Worm (Caenorhabditis elegans) whole organism, L4 larva: Measurements from ENCODE around the gene efk-1.
"Not testable (repeated sequence)": the region's sequence is repeated elsewhere in the genome, so short reads cannot be mapped to it uniquely, and the experiment has no call there.

Source experiments
- F10B5.3 ChIP-seq: sonication (generic microtip); optimal IDR thresholded peaks from 2 replicates; lab custom pipeline; 2016; ENCODE audit warnings: mild to moderate bottlenecking, missing genetic modification characterization, missing compliant biosample characterization
- F37D6.2 ChIP-seq: sonication (generic microtip); optimal IDR thresholded peaks from 2 replicates; lab custom pipeline; 2016; ENCODE audit warnings: mild to moderate bottlenecking, missing genetic modification characterization, missing compliant biosample characterization
- F49E8.2 ChIP-seq: sonication (generic microtip); optimal IDR thresholded peaks from 2 replicates; lab custom pipeline; 2016; ENCODE audit warnings: missing compliant biosample characterization, mild to moderate bottlenecking, missing genetic modification characterization, borderline replicate concordance
- T20F7.1 ChIP-seq: fragments of 200-800 bp; sonication (Bioruptor generic); optimal IDR thresholded peaks from 2 replicates; lab custom pipeline; 2018; ENCODE audit warnings: mild to moderate bottlenecking, missing genetic modification characterization, missing compliant biosample characterization
- T26A8.4 ChIP-seq: fragments of 200-800 bp; sonication (Bioruptor generic); IDR thresholded peaks from 2 replicates; pipeline ENCODE4 v1.3.6; 2022; ENCODE audit warnings: missing genetic modification characterization, missing compliant biosample characterization
- Y5F2A.4 ChIP-seq: fragments of 200-800 bp; sonication (Bioruptor generic); optimal IDR thresholded peaks from 2 replicates; lab custom pipeline; 2018; ENCODE audit warnings: mild to moderate bottlenecking, missing genetic modification characterization, missing compliant biosample characterization
- aha-1 ChIP-seq: fragments of 150-350 bp; peaks from one replicate; lab custom pipeline; 2014; ENCODE audit warnings: missing biosample characterization, missing genetic modification characterization
- ceh-20 ChIP-seq: fragments of 200-800 bp; sonication (Bioruptor generic); IDR thresholded peaks from 2 replicates; pipeline ENCODE4 v1.3.6; 2022; ENCODE audit warnings: missing genetic modification reagents, missing genetic modification characterization, missing compliant biosample characterization
- ceh-62 ChIP-seq: sonication (generic microtip); optimal IDR thresholded peaks from 2 replicates; lab custom pipeline; 2017; ENCODE audit warnings: missing biosample characterization, missing genetic modification characterization
- ctbp-1 ChIP-seq: fragments of 200-800 bp; sonication (Bioruptor generic); IDR thresholded peaks from 2 replicates; pipeline ENCODE4 v1.3.6; 2022; ENCODE audit warnings: missing genetic modification reagents, missing genetic modification characterization, missing compliant biosample characterization
- dmd-6 ChIP-seq: fragments of 200-800 bp; sonication (Bioruptor generic); IDR thresholded peaks from 2 replicates; pipeline ENCODE4 v1.3.6; 2022; ENCODE audit warnings: missing genetic modification reagents, missing genetic modification characterization, missing compliant biosample characterization
- dmd-8 ChIP-seq: fragments of 200-800 bp; sonication (Bioruptor generic); IDR thresholded peaks from 2 replicates; pipeline ENCODE4 v1.3.6; 2022; ENCODE audit warnings: missing genetic modification characterization, missing compliant biosample characterization
- dmd-9 ChIP-seq: fragments of 200-800 bp; sonication (Bioruptor generic); IDR thresholded peaks from 2 replicates; pipeline ENCODE4 v1.3.6; 2022; ENCODE audit warnings: missing genetic modification reagents, missing genetic modification characterization, missing compliant biosample characterization
- dve-1 ChIP-seq: sonication (generic microtip); optimal IDR thresholded peaks from 2 replicates; lab custom pipeline; 2017; ENCODE audit warnings: antibody characterized with exemption, mild to moderate bottlenecking, missing genetic modification characterization, missing compliant biosample characterization; ENCODE audit not compliant: insufficient read depth
- fkh-10 ChIP-seq: fragments of 150-350 bp; optimal IDR thresholded peaks from 2 replicates; lab custom pipeline; 2014; ENCODE audit warnings: missing biosample characterization, missing genetic modification reagents, missing genetic modification characterization
- gei-8 ChIP-seq: fragments of 200-800 bp; sonication (Bioruptor generic); optimal IDR thresholded peaks from 2 replicates; lab custom pipeline; 2018; ENCODE audit warnings: mild to moderate bottlenecking, missing genetic modification characterization, missing compliant biosample characterization
- hif-1 ChIP-seq, 2 experiments: sonication (generic microtip); optimal IDR thresholded peaks; 2 replicates each; lab custom pipeline; 2016 to 2017; ENCODE audit warnings: missing compliant biosample characterization in 2 of 2, missing genetic modification characterization in 2 of 2, missing genetic modification reagents in 2 of 2, missing genotype in 2 of 2, mild to moderate bottlenecking in 1 of 2
- hlh-11 ChIP-seq: fragments of 200-800 bp; sonication (Bioruptor generic); optimal IDR thresholded peaks from 2 replicates; lab custom pipeline; 2018; ENCODE audit warnings: mild to moderate bottlenecking, missing genetic modification characterization, missing compliant biosample characterization
- hlh-30 ChIP-seq: sonication (generic microtip); optimal IDR thresholded peaks from 2 replicates; lab custom pipeline; 2017; ENCODE audit warnings: antibody characterized with exemption, mild to moderate bottlenecking, missing genetic modification characterization, missing compliant biosample characterization; ENCODE audit not compliant: insufficient read depth
- hmg-1.1 ChIP-seq: fragments of 200-800 bp; sonication (Bioruptor generic); IDR thresholded peaks from 2 replicates; pipeline ENCODE4 v1.3.6; 2022; ENCODE audit warnings: missing genetic modification reagents, missing genetic modification characterization, missing compliant biosample characterization
- lin-1 ChIP-seq: fragments of 200-800 bp; sonication (Bioruptor generic); IDR thresholded peaks from 2 replicates; pipeline ENCODE4 v1.3.6; 2022; ENCODE audit warnings: missing genetic modification reagents, missing genetic modification characterization, missing compliant biosample characterization
- lin-38 ChIP-seq: fragments of 200-800 bp; sonication (Bioruptor generic); IDR thresholded peaks from 2 replicates; pipeline ENCODE4 v1.3.6; 2022; ENCODE audit warnings: missing genetic modification reagents, missing genetic modification characterization, missing compliant biosample characterization
- lsy-2 ChIP-seq, 2 experiments: fragments of 150-350 bp in 1 of 2; sonication (generic microtip) in 1 of 2; optimal IDR thresholded peaks; 2 replicates each; lab custom pipeline; 2014 to 2017; ENCODE audit warnings: missing biosample characterization in 2 of 2, missing genetic modification characterization in 2 of 2
- madf-5 ChIP-seq, 2 experiments: fragments of 200-800 bp; sonication (Bioruptor generic); IDR thresholded peaks; 2 replicates each; pipeline ENCODE4 v1.3.6; 2022; ENCODE audit warnings: missing compliant biosample characterization in 2 of 2, missing genetic modification characterization in 2 of 2
- madf-9 ChIP-seq: fragments of 200-800 bp; sonication (Bioruptor generic); conservative IDR thresholded peaks from 2 replicates; pipeline ENCODE4 v1.3.6; 2022; ENCODE audit warnings: missing genetic modification reagents, missing genetic modification characterization, missing compliant biosample characterization
- mep-1 ChIP-seq: fragments of 150-350 bp; sonication (generic microtip); optimal IDR thresholded peaks from 3 replicates; lab custom pipeline; 2014; ENCODE audit warnings: missing biosample characterization, missing genetic modification characterization
- mxl-3 ChIP-seq: fragments of 200-800 bp; sonication (Bioruptor generic); optimal IDR thresholded peaks from 2 replicates; lab custom pipeline; 2018; ENCODE audit warnings: mild to moderate bottlenecking, missing genetic modification characterization, missing compliant biosample characterization
- nhr-102 ChIP-seq: sonication (generic microtip); optimal IDR thresholded peaks from 2 replicates; lab custom pipeline; 2016; ENCODE audit warnings: mild to moderate bottlenecking, missing genetic modification characterization, moderate library complexity, missing compliant biosample characterization
- nhr-111 ChIP-seq: fragments of 200-800 bp; sonication (Bioruptor generic); optimal IDR thresholded peaks from 2 replicates; lab custom pipeline; 2018; ENCODE audit warnings: mild to moderate bottlenecking, missing genetic modification characterization, missing compliant biosample characterization
- nhr-28 ChIP-seq: fragments of 150-350 bp; optimal IDR thresholded peaks from 2 replicates; lab custom pipeline; 2014; ENCODE audit warnings: missing biosample characterization, missing genetic modification characterization
- nhr-42 ChIP-seq: fragments of 200-800 bp; sonication (Bioruptor generic); IDR thresholded peaks from 2 replicates; pipeline ENCODE4 v1.3.6; 2022; ENCODE audit warnings: missing genetic modification characterization, missing compliant biosample characterization
- nhr-48 ChIP-seq: sonication (generic microtip); optimal IDR thresholded peaks from 2 replicates; lab custom pipeline; 2016; ENCODE audit warnings: mild to moderate bottlenecking, missing genetic modification characterization, missing compliant biosample characterization
- pha-4 ChIP-seq, 2 experiments: fragments of 150-350 bp in 1 of 2; fragments of 200-800 bp in 1 of 2; sonication (Bioruptor generic) in 1 of 2; IDR thresholded peaks in 1 of 2; optimal IDR thresholded peaks in 1 of 2; 2 replicates each; pipeline versions ENCODE4 v1.3.6 to Lab custom; 2014 to 2022; ENCODE audit warnings: missing genetic modification characterization in 2 of 2, missing genetic modification reagents in 2 of 2, missing biosample characterization in 1 of 2, missing compliant biosample characterization in 1 of 2
- pqm-1 ChIP-seq: sonication (generic microtip); optimal IDR thresholded peaks from 2 replicates; lab custom pipeline; 2017; ENCODE audit warnings: missing biosample characterization, missing genetic modification characterization
- rbr-2 ChIP-seq: sonication (generic microtip); optimal IDR thresholded peaks from 2 replicates; lab custom pipeline; 2016; ENCODE audit warnings: missing genotype, missing genetic modification characterization, missing compliant biosample characterization
- set-16 ChIP-seq: fragments of 200-800 bp; sonication (Bioruptor generic); IDR thresholded peaks from 2 replicates; pipeline ENCODE4 v1.3.6; 2022; ENCODE audit warnings: missing genetic modification reagents, missing genetic modification characterization, missing compliant biosample characterization
- spr-1 ChIP-seq: sonication (generic microtip); optimal IDR thresholded peaks from 2 replicates; lab custom pipeline; 2016; ENCODE audit warnings: mild to moderate bottlenecking, missing genetic modification characterization, missing compliant biosample characterization
- spr-3 ChIP-seq: fragments of 200-800 bp; sonication (Bioruptor generic); optimal IDR thresholded peaks from 2 replicates; lab custom pipeline; 2018; ENCODE audit warnings: mild to moderate bottlenecking, missing genetic modification characterization, missing compliant biosample characterization
- unc-62 ChIP-seq, 3 experiments: fragments of 150-350 bp in 1 of 3; sonication (generic microtip); optimal IDR thresholded peaks in 2 of 3; peaks in 1 of 3; 1 replicate in 1 of 3; 2 replicates in 2 of 3; lab custom pipeline; 2014 to 2017; ENCODE audit warnings: missing biosample characterization in 3 of 3, missing genetic modification characterization in 3 of 3, missing genetic modification reagents in 3 of 3, missing genotype in 1 of 3
- zfp-2 ChIP-seq: sonication (generic microtip); optimal IDR thresholded peaks from 2 replicates; lab custom pipeline; 2016; ENCODE audit warnings: mild to moderate bottlenecking, missing genetic modification characterization, missing compliant biosample characterization
- zip-2 ChIP-seq: fragments of 150-350 bp; optimal IDR thresholded peaks from 2 replicates; lab custom pipeline; 2014; ENCODE audit warnings: missing biosample characterization, missing genetic modification characterization

efk-1 gene

DNA sequence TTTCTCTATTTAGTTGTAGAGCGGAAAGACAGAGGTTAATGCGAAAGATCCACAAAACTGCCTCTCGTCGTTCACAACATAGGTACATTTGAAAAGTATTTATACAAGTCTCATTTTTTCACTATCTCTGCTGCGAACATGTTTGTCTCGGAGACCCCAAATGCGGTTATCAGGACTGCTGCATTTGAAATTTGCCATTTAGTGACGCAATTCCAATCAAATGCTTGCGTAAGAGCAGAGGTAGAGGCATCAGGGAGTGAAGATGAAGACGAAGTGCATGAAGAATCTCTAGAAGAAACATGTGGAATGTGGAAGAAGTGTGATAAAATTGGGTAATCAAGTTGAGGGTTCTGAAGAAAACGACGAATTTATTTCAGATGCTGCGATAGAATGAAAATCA is 34.2 kb downstream of the efk-1 start:
- TF ChIP-seq madf-5 (GFP tag; IDR thresholded peaks at IDR 0.05; lab: Robert Waterston, UW) = no peak
- peak; percentile 28 for TF ChIP-seq pqm-1 (tag; lab: Kevin White, UChicago)
- TF ChIP-seq nhr-28 = peak; percentile 27
- TF ChIP-seq unc-62 (GFP tag; optimal IDR thresholded peaks at IDR 0.05 in 1 of 2; lab: Kevin White, UChicago) = peak in 1 of 2 experiments; percentile 73
- TF ChIP-seq unc-62 (tag; optimal IDR thresholded peaks at IDR 0.05; lab: Kevin White, UChicago) = no peak

ce11 chrIII:6133389-6133789 is 35.0 kb downstream of the efk-1 start:
- TF ChIP-seq ceh-20 = peak; percentile 75
- TF ChIP-seq gei-8 (GFP tag; lab: Kevin White, UChicago) = peak; percentile 54
- peak; percentile 90 for TF ChIP-seq rbr-2 (tag; lab: Kevin White, UChicago)
- peak; percentile 51 for TF ChIP-seq set-16 (GFP tag; lab: Robert Waterston, UW)
- TF ChIP-seq pha-4 (GFP tag; IDR thresholded peaks at IDR 0.05; lab: Robert Waterston, UW) = peak; percentile 57; the same call in 1 of the 2 replicates
- not testable (repeated sequence) for TF ChIP-seq pha-4, unc-62 (tag; optimal IDR thresholded peaks at IDR 0.05; lab: Kevin White, UChicago)
- peak; percentile 2 to 4 for TF ChIP-seq lsy-2 (tag; optimal IDR thresholded peaks at IDR 0.05; lab: Kevin White, UChicago)
- TF ChIP-seq spr-1 = peak; percentile 3
- peak; percentile 67 for TF ChIP-seq T20F7.1 (GFP tag; lab: Kevin White, UChicago)
- TF ChIP-seq T26A8.4 (GFP tag; lab: Robert Waterston, UW) = 0 out of 2 replicates have a peak, but pooled peaks have one; percentile 18
- peak; percentile 26; the same call in 1 of the 2 replicates for TF ChIP-seq nhr-42
- TF ChIP-seq dve-1 (tag; lab: Kevin White, UChicago) = peak; percentile 84
- TF ChIP-seq lin-38 = peak; percentile 36; the same call in 1 of the 2 replicates
- TF ChIP-seq dmd-8 (GFP tag; lab: Robert Waterston, UW) = peak; percentile 40; the same call in 1 of the 2 replicates
- peak; percentile 10 for TF ChIP-seq F10B5.3 (tag; lab: Kevin White, UChicago)
- peak; percentile 74 for TF ChIP-seq mep-1
- peak in 1 of 2 experiments; percentile 87 for TF ChIP-seq hif-1 (tag; optimal IDR thresholded peaks at IDR 0.05; lab: Kevin White, UChicago)
- TF ChIP-seq aha-1 (tag; lab: Kevin White, UChicago) = peak; percentile 96
- TF ChIP-seq unc-62 (GFP tag; optimal IDR thresholded peaks at IDR 0.05 in 1 of 2; lab: Kevin White, UChicago) = peak in 1 of 2 experiments; percentile 11
- peak; percentile 70 for TF ChIP-seq mxl-3
- TF ChIP-seq hlh-30 = peak; percentile 46
- TF ChIP-seq Y5F2A.4 = peak; percentile 7
- peak; percentile 78 for TF ChIP-seq F37D6.2 (tag; lab: Kevin White, UChicago)
- peak; percentile 49 for TF ChIP-seq dmd-6 (GFP tag; lab: Robert Waterston, UW)
- peak; percentile 83 for TF ChIP-seq hlh-11 (tag; lab: Kevin White, UChicago)
- TF ChIP-seq nhr-102 = peak; percentile 17
- peak; percentile 72 for TF ChIP-seq hmg-1.1
- TF ChIP-seq dmd-9 = peak; percentile 29; the same call in 1 of the 2 replicates
- peak; percentile 64 for TF ChIP-seq spr-3 (GFP tag; lab: Kevin White, UChicago)
- TF ChIP-seq ctbp-1 = peak; percentile 86; the same call in 1 of the 2 replicates

DNA sequence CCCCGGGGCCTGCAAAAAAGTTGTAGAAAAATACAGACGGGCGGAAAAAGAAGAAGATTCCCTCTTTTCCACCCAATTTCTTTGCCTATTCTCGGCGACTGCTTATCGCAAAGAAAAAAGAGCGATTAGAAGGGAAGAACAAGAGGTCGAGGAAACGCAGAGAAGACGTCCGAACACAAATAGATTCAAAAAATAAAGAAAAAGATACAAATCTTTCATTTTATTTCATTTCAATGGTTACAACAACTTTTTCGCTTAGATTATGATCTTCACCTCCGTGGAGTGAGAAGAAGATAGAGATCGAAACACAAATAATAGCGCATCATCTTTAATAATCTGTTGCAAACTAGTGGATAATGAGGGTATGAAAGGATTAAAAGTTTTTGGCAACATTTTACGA is 36.3 kb downstream of the efk-1 start:
- TF ChIP-seq zip-2 (no peak), F49E8.2 (no peak), fkh-10 (GFP tag; lab: Kevin White, UChicago) (no peak), nhr-48 (tag; lab: Kevin White, UChicago) (peak; percentile 7), ceh-62 (tag; lab: Kevin White, UChicago) (no peak), nhr-28 (peak; percentile 29), nhr-111 (GFP tag; lab: Kevin White, UChicago) (no peak), mep-1 (no peak), dmd-9 (no peak), dmd-6 (GFP tag; lab: Robert Waterston, UW) (peak; percentile 16; the same call in 1 of the 2 replicates), madf-9 (GFP tag; lab: Robert Waterston, UW) (no peak), zfp-2 (tag; lab: Kevin White, UChicago) (no peak), ceh-20 (no peak), lin-1 (no peak), unc-62 (GFP tag; optimal IDR thresholded peaks at IDR 0.05 in 1 of 2; lab: Kevin White, UChicago) (peak in 1 of 2 experiments; percentile 36), unc-62 (tag; optimal IDR thresholded peaks at IDR 0.05; lab: Kevin White, UChicago) (no peak), dve-1 (tag; lab: Kevin White, UChicago) (no peak)
